Fruit fly (Drosophila melanogaster): Measurements from ENCODE around the gene Ir7e.

The Ir7e gene

dm6 chrX:7908239-7909068 is 27.0 kb upstream of the Ir7e start, which contains the start of the genes dpr14 and spidey (continued):
- TF ChIP-seq ase (GFP tag; IDR thresholded peaks at IDR 0.05) (peak; percentile 86), CG4854 (GFP tag; optimal IDR thresholded peaks at IDR 0.05) (peak; percentile 83), CG17186 (GFP tag; optimal IDR thresholded peaks at IDR 0.05) (no peak), CG14860 (GFP tag; IDR thresholded peaks at IDR 0.05; ENCODE audit: partially characterized antibody) (no peak), az2 (GFP tag; optimal IDR thresholded peaks at IDR 0.05) (peak; percentile 86), vfl (GFP tag; optimal IDR thresholded peaks at IDR 0.05) (peak; percentile 80), lov (optimal IDR thresholded peaks at IDR 0.05) (no peak), lov (GFP tag; IDR thresholded peaks at IDR 0.05) (0 out of 3 replicates have a peak, but pooled peaks have one; percentile 68), tll (GFP tag; optimal IDR thresholded peaks at IDR 0.05) (no peak), H15 (GFP tag; IDR thresholded peaks at IDR 0.05) (peak; percentile 79; the same call in 2 of the 3 replicates), CG13894 (tag; optimal IDR thresholded peaks at IDR 0.05) (peak; percentile 93), Antp (GFP tag; optimal IDR thresholded peaks at IDR 0.05) (peak; percentile 82), CG3163 (GFP tag; optimal IDR thresholded peaks at IDR 0.05) (peak; percentile 50), CG12744 (GFP tag; optimal IDR thresholded peaks at IDR 0.05) (peak; percentile 71), so (GFP tag; IDR thresholded peaks at IDR 0.05) (peak; percentile 89), hth (optimal IDR thresholded peaks at IDR 0.05) (no peak), CG34422 (GFP tag; IDR thresholded peaks at IDR 0.05) (peak; percentile 91), CG13624 (GFP tag; optimal IDR thresholded peaks at IDR 0.05) (peak; percentile 88), CG4707 (GFP tag; optimal IDR thresholded peaks at IDR 0.05) (peak; percentile 62), grn (GFP tag; optimal IDR thresholded peaks at IDR 0.05) (peak; percentile 36), ci (GFP tag; IDR thresholded peaks at IDR 0.05) (peak; percentile 94), CG2120 (GFP tag; optimal IDR thresholded peaks at IDR 0.05) (peak; percentile 96), zfh1 (GFP tag; IDR thresholded peaks at IDR 0.05) (peak; percentile 87), CG4820 (GFP tag; optimal IDR thresholded peaks at IDR 0.05) (peak; percentile 81), ind (GFP tag; optimal IDR thresholded peaks at IDR 0.05) (peak; percentile 90), dati (GFP tag; IDR thresholded peaks at IDR 0.05) (no peak), maf-S (GFP tag; optimal IDR thresholded peaks at IDR 0.05) (peak; percentile 86), CG13123 (GFP tag; optimal IDR thresholded peaks at IDR 0.05) (peak; percentile 51), Blimp-1 (GFP tag; optimal IDR thresholded peaks at IDR 0.05) (peak; percentile 86), Hmr (GFP tag; optimal IDR thresholded peaks at IDR 0.05) (peak; percentile 95), chinmo (GFP tag; IDR thresholded peaks at IDR 0.05; ENCODE audit: partially characterized antibody) (0 out of 4 replicates have a peak, but pooled peaks have one; percentile 36), ems (GFP tag; optimal IDR thresholded peaks at IDR 0.05) (peak; percentile 89), CG1602 (GFP tag; optimal IDR thresholded peaks at IDR 0.05) (peak; percentile 81), HmgZ (tag; optimal IDR thresholded peaks at IDR 0.05) (peak; percentile 96), row (GFP tag; IDR thresholded peaks at IDR 0.05) (peak; percentile 98), CG10147 (GFP tag; optimal IDR thresholded peaks at IDR 0.05) (peak; percentile 84), crol (GFP tag; IDR thresholded peaks at IDR 0.05) (peak; percentile 89), Doc3 (GFP tag; IDR thresholded peaks at IDR 0.05; ENCODE audit: partially characterized antibody) (0 out of 3 replicates have a peak, but pooled peaks have one; percentile 15), oc (tag; optimal IDR thresholded peaks at IDR 0.05) (peak; percentile 86), CG14667 (GFP tag; IDR thresholded peaks at IDR 0.05) (peak; percentile 86), CG15073 (GFP tag; optimal IDR thresholded peaks at IDR 0.05) (peak; percentile 59), Fer1 (GFP tag; optimal IDR thresholded peaks at IDR 0.05) (peak; percentile 95), ap (GFP tag; IDR thresholded peaks at IDR 0.05) (peak; percentile 68), Xrp1 (GFP tag; IDR thresholded peaks at IDR 0.05) (peak; percentile 90), da (GFP tag; optimal IDR thresholded peaks at IDR 0.05) (peak; percentile 63), Hmx (GFP tag; optimal IDR thresholded peaks at IDR 0.05) (peak; percentile 65), CG9727 (GFP tag; optimal IDR thresholded peaks at IDR 0.05) (peak; percentile 88), CG10267 (tag; optimal IDR thresholded peaks at IDR 0.05) (peak; percentile 81), sd (tag; optimal IDR thresholded peaks at IDR 0.05) (peak; percentile 80)
